Fruit fly (Drosophila melanogaster) whole organism, embryonic: ENCODE measurements around the gene Ugt49B2.

ENCODE experiments used
- Abd-B ChIP-seq: fragments of 200-800 bp; sonication (Bioruptor generic); optimal IDR thresholded peaks from 2 replicates; lab custom pipeline; 2018; ENCODE audit warnings: missing biosample characterization, mild to moderate bottlenecking, missing genetic modification characterization, moderate library complexity
- Awh ChIP-seq: fragments of 200-800 bp; sonication (Bioruptor generic); IDR thresholded peaks from 2 replicates; pipeline ENCODE4, ENCODE4 v1.3.6; 2022; ENCODE audit warnings: missing biosample characterization, missing genetic modification characterization
- CG10321 ChIP-seq: fragments of 200-800 bp; sonication (Bioruptor generic); IDR thresholded peaks from 2 replicates; pipeline ENCODE4 v1.3.6; 2022; ENCODE audit warnings: missing biosample characterization, missing genetic modification characterization
- CG10543 ChIP-seq: fragments of 200-800 bp; sonication (Bioruptor generic); optimal IDR thresholded peaks from 3 replicates; lab custom pipeline; 2017; ENCODE audit warnings: missing biosample characterization, mild to moderate bottlenecking, missing genetic modification characterization, moderate library complexity
- CG11247 ChIP-seq: fragments of 200-800 bp; sonication (Bioruptor generic); IDR thresholded peaks from 2 replicates; pipeline ENCODE4 v1.3.6; 2022; ENCODE audit warnings: missing biosample characterization, missing genetic modification characterization
- CG11456 ChIP-seq: fragments of 200-800 bp; sonication (Bioruptor generic); IDR thresholded peaks from 3 replicates; pipeline ENCODE4 v1.3.6; 2022; ENCODE audit warnings: missing biosample characterization, missing genetic modification characterization
- CG11723 ChIP-seq: fragments of 200-800 bp; sonication (Bioruptor generic); optimal IDR thresholded peaks from 2 replicates; lab custom pipeline; 2017; ENCODE audit warnings: missing biosample characterization, mild to moderate bottlenecking, missing genetic modification characterization
- CG12219 ChIP-seq: fragments of 200-800 bp; sonication (Bioruptor generic); optimal IDR thresholded peaks from 3 replicates; lab custom pipeline; 2018; ENCODE audit warnings: missing biosample characterization, mild to moderate bottlenecking, missing genetic modification characterization
- CG12769 ChIP-seq: fragments of 200-800 bp; sonication (Bioruptor generic); optimal IDR thresholded peaks from 2 replicates; lab custom pipeline; 2019; ENCODE audit warnings: missing biosample characterization, mild to moderate bottlenecking, missing genetic modification characterization, moderate library complexity
- CG13894 ChIP-seq: fragments of 200-800 bp; sonication (Bioruptor generic); optimal IDR thresholded peaks from 3 replicates; lab custom pipeline; 2018; ENCODE audit warnings: missing biosample characterization, mild to moderate bottlenecking, missing genetic modification characterization, moderate library complexity
- CG14014 ChIP-seq: fragments of 200-800 bp; sonication (Bioruptor generic); IDR thresholded peaks from 2 replicates; pipeline ENCODE4 v1.3.6; 2022; ENCODE audit warnings: missing biosample characterization, missing genetic modification characterization
- CG18011 ChIP-seq: fragments of 200-800 bp; sonication (Bioruptor generic); optimal IDR thresholded peaks from 2 replicates; lab custom pipeline; 2017; ENCODE audit warnings: missing biosample characterization, missing genetic modification characterization, mild to moderate bottlenecking, moderate library complexity, missing genotype
- CG18599 ChIP-seq: fragments of 200-800 bp; sonication (Bioruptor generic); optimal IDR thresholded peaks from 3 replicates; lab custom pipeline; 2017; ENCODE audit warnings: missing biosample characterization, missing genetic modification characterization, mild to moderate bottlenecking, moderate library complexity, missing genetic modification reagents
- E2f2 ChIP-seq: fragments of 200-800 bp; sonication (Bioruptor generic); IDR thresholded peaks from 2 replicates; pipeline ENCODE4 v1.3.6; 2022; ENCODE audit warnings: missing biosample characterization, missing genetic modification characterization
- Gsc ChIP-seq: fragments of 200-800 bp; sonication (Bioruptor generic); IDR thresholded peaks from 2 replicates; pipeline ENCODE4 v1.3.6; 2022; ENCODE audit warnings: missing biosample characterization, missing genetic modification characterization
- HLH3B ChIP-seq: fragments of 200-800 bp; sonication (Bioruptor generic); IDR thresholded peaks from 2 replicates; pipeline ENCODE4 v1.3.6; 2022; ENCODE audit warnings: missing biosample characterization, missing genetic modification characterization
- Hr78 ChIP-seq, 2 experiments: fragments of 200-800 bp in 1 of 2; fragments of >200 bp in 1 of 2; sonication (Bioruptor generic) in 1 of 2; optimal IDR thresholded peaks; 2 replicates each; lab custom pipeline; 2017 to 2019; ENCODE audit warnings: missing biosample characterization in 2 of 2, missing genetic modification characterization in 2 of 2, mild to moderate bottlenecking in 1 of 2, moderate library complexity in 1 of 2
- Mad ChIP-seq: fragments of 200-800 bp; sonication (Bioruptor generic); optimal IDR thresholded peaks from 2 replicates; lab custom pipeline; 2016; ENCODE audit warnings: missing biosample characterization, missing genetic modification characterization
- Nf-YB ChIP-seq: fragments of 200-800 bp; sonication (Bioruptor generic); optimal IDR thresholded peaks from 3 replicates; lab custom pipeline; 2019; ENCODE audit warnings: missing biosample characterization, mild to moderate bottlenecking, missing genetic modification characterization, moderate library complexity
- Scr ChIP-seq: fragments of 200-800 bp; sonication (Bioruptor generic); IDR thresholded peaks from 2 replicates; pipeline ENCODE4 v1.3.6; 2022; ENCODE audit warnings: missing biosample characterization, missing genetic modification characterization; ENCODE audit not compliant: partially characterized antibody
- Vsx1 ChIP-seq: fragments of 200-800 bp; sonication (Bioruptor generic); optimal IDR thresholded peaks from 2 replicates; lab custom pipeline; 2017; ENCODE audit warnings: missing biosample characterization, mild to moderate bottlenecking, missing genetic modification characterization, missing genetic modification reagents
- abd-A ChIP-seq: fragments of 200-800 bp; sonication (Bioruptor generic); optimal IDR thresholded peaks from 3 replicates; lab custom pipeline; 2019; ENCODE audit warnings: missing biosample characterization, mild to moderate bottlenecking, missing genetic modification characterization, moderate library complexity
- bsh ChIP-seq, 2 experiments: fragments of 200-800 bp; sonication (Bioruptor generic); optimal IDR thresholded peaks; 2 replicates each; lab custom pipeline; 2017 to 2018; ENCODE audit warnings: mild to moderate bottlenecking in 2 of 2, missing biosample characterization in 2 of 2, missing genetic modification characterization in 2 of 2, moderate library complexity in 1 of 2
- chinmo ChIP-seq: fragments of 200-800 bp; sonication (Bioruptor generic); IDR thresholded peaks from 4 replicates; pipeline ENCODE4 v1.3.6; 2022; ENCODE audit warnings: missing biosample characterization, missing genetic modification characterization; ENCODE audit not compliant: partially characterized antibody
- grn ChIP-seq: fragments of 200-800 bp; sonication (Bioruptor generic); optimal IDR thresholded peaks from 3 replicates; lab custom pipeline; 2017; ENCODE audit warnings: missing biosample characterization, missing genetic modification characterization
- gsb-n ChIP-seq: fragments of 200-800 bp; sonication (Bioruptor generic); optimal IDR thresholded peaks from 3 replicates; lab custom pipeline; 2018; ENCODE audit warnings: missing biosample characterization, mild to moderate bottlenecking, missing genetic modification characterization
- hb ChIP-seq: fragments of 200-800 bp; sonication (Bioruptor generic); IDR thresholded peaks from 3 replicates; pipeline ENCODE4 v1.3.6; 2022; ENCODE audit warnings: missing biosample characterization, missing genetic modification characterization; ENCODE audit not compliant: partially characterized antibody
- inv ChIP-seq: fragments of 200-800 bp; sonication (Bioruptor generic); IDR thresholded peaks from 2 replicates; pipeline ENCODE4 v1.3.6; 2022; ENCODE audit warnings: missing biosample characterization, missing genetic modification characterization; ENCODE audit not compliant: partially characterized antibody
- kni ChIP-seq: fragments of 200-800 bp; sonication (Bioruptor generic); optimal IDR thresholded peaks from 3 replicates; lab custom pipeline; 2017; ENCODE audit warnings: mild to moderate bottlenecking, missing biosample characterization, missing genetic modification reagents, missing genetic modification characterization
- oc ChIP-seq: fragments of 200-800 bp; sonication (Bioruptor generic); optimal IDR thresholded peaks from 2 replicates; lab custom pipeline; 2018; ENCODE audit warnings: missing biosample characterization, mild to moderate bottlenecking, missing genetic modification characterization, moderate library complexity
- pan ChIP-seq, 4 experiments: fragments of >200 bp in 3 of 4; fragments of 200-800 bp in 1 of 4; sonication (Bioruptor generic) in 1 of 4; optimal IDR thresholded peaks in 3 of 4; IDR thresholded peaks in 1 of 4; 2 replicates each; pipeline versions ENCODE4 v1.3.6 to Lab custom; 2017 to 2022; ENCODE audit warnings: missing biosample characterization in 2 of 4, missing genetic modification characterization in 2 of 4, mixed read lengths in 1 of 4
- pho ChIP-seq: fragments of 200-800 bp; sonication (Bioruptor generic); optimal IDR thresholded peaks from 2 replicates; lab custom pipeline; 2016; ENCODE audit warnings: missing biosample characterization, missing genetic modification characterization
- sd ChIP-seq: fragments of 200-800 bp; sonication (Bioruptor generic); optimal IDR thresholded peaks from 3 replicates; lab custom pipeline; 2018; ENCODE audit warnings: missing biosample characterization, mild to moderate bottlenecking, missing genetic modification characterization, moderate library complexity
- vvl ChIP-seq: fragments of 200-800 bp; sonication (Bioruptor generic); IDR thresholded peaks from 2 replicates; pipeline ENCODE4 v1.3.6; 2022; ENCODE audit warnings: missing biosample characterization, missing genetic modification characterization

The Ugt49B2 gene

DNA sequence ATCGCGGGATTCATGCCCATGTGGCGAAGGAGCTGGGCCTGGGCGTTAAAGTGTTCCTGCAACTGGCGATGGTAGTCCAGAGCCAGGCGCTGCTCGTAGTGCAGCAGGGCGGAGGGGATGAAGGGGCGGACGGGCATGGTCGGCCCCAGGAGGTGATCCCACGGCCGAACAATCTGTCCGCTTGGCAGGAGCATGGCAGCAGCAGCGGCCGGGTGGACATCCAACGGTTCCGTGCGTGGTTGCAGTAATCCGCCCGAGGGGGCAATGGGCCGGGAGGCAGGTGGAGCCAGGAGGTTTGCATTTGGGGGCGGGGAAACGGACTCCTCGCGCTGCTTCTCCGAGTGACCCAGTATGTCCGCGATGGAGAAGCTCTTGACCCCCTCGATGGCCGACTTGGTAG is 45.8 kb upstream of the Ugt49B2 start:
- TF ChIP-seq pho (GFP tag; lab: Kevin White, UChicago): no peak
- TF ChIP-seq hb (GFP tag; lab: Robert Waterston, UW): peak; percentile 37; the same call in 1 of the 3 replicates
- TF ChIP-seq Gsc (GFP tag; lab: Robert Waterston, UW): 0 out of 2 replicates have a peak, but pooled peaks have one; percentile 18
- TF ChIP-seq, all 482 proteins: peak for 2

DNA sequence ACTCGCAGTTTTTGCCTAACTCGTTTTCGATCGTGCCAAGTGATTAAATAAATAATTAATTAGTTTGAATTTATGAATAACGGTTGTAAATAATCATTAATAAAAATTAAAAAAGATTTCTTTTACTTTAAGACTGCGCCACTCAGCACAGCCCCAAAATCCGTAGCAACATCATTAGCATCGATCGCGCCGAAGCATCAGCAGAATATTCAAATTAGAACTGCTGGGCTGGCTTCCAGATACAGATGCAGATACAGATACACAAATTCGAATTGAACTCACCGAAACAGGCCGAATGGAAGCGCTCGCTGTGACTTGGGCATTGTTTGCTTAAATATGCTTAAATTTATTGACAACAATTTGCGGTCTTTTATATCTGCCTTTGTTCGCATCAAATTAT is 41.2 kb upstream of the Ugt49B2 start:
- no peak for TF ChIP-seq Abd-B (GFP tag; lab: Kevin White, UChicago)
- TF ChIP-seq Awh (GFP tag; lab: Robert Waterston, UW): peak; percentile 68
- 0 out of 4 replicates have a peak, but pooled peaks have one; percentile 67 for TF ChIP-seq chinmo (GFP tag; lab: Robert Waterston, UW)
- TF ChIP-seq, all 482 proteins: peak for 2

DNA sequence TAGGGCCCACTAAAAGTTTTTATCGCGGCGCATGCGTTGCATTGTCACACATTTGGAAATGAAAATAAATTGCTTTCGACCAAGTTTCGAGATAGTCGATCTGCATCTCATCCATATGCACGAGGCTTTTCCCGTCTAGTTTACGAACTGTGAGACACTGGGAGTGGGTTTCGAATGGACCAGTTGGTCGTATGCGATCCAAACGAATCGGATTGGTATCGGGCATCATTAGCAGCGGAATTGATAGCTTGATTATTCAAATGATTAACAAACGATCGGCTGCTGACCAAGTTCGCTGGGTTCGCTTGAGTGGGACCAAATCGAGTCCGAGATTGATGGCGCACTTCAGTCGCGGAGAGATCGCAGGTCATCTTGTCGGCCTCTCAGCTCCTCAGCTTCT is 40.6 kb upstream of the Ugt49B2 start:
- TF ChIP-seq grn (GFP tag; lab: Kevin White, UChicago) (peak; percentile 76), abd-A (tag; lab: Kevin White, UChicago) (peak; percentile 97), CG18599 (no peak), Nf-YB (GFP tag; lab: Kevin White, UChicago) (peak; percentile 50), inv (no peak), Awh (GFP tag; lab: Robert Waterston, UW) (peak; percentile 97), vvl (GFP tag; lab: Robert Waterston, UW) (peak; percentile 96), gsb-n (tag; lab: Kevin White, UChicago) (peak; percentile 7), CG13894 (tag; lab: Kevin White, UChicago) (no peak), CG11723 (GFP tag; lab: Kevin White, UChicago) (no peak), Scr (GFP tag; lab: Robert Waterston, UW) (no peak), CG12219 (GFP tag; lab: Kevin White, UChicago) (no peak), Hr78 (GFP tag; optimal IDR thresholded peaks at IDR 0.05; lab: Kevin White, UChicago) (peak in 1 of 2 experiments; percentile 64), CG10543 (GFP tag; lab: Kevin White, UChicago) (peak; percentile 15), oc (tag; lab: Kevin White, UChicago) (peak; percentile 77), CG12769 (peak; percentile 56), kni (peak; percentile 50)

DNA sequence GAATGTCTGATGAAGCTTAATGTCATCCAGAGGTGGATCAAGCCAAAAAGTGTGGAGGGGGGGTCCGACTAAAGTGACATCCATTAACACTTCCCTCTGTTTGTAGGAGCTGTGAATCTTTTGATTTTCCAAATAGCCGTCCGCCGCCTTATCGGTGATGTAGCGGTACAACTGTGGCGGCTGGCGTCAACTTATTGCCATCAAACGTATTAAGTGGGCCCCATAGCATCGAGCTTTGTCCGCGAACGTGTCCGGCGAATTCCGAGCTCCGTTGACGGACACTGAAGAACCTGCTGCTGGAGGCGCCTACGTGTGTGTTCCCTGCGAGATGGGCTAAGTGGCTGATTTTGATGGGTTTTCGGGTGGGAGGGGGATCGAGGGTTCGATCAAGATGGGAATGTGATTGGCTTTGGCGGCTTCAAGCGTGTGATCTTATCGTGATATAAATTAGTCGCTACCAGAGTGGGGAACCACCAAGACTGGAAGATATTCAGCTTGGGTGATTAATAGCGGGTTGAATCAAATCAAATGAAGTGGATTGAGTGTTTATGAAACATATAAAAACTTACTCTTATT is 38.1 kb upstream of the Ugt49B2 start:
- TF ChIP-seq CG10321 (GFP tag; lab: Robert Waterston, UW) (no peak), Mad (GFP tag; lab: Kevin White, UChicago) (no peak), CG11247 (GFP tag; lab: Robert Waterston, UW) (no peak), pan (optimal IDR thresholded peaks at IDR 0.05; lab: Kevin White, UChicago) (no peak), pan (GFP tag; optimal IDR thresholded peaks at IDR 0.05 in 1 of 2, IDR thresholded peaks at IDR 0.05 in 1 of 2) (peak in 1 of 2 experiments; percentile 15), bsh (GFP tag; optimal IDR thresholded peaks at IDR 0.05; lab: Kevin White, UChicago) (no peak), Awh (GFP tag; lab: Robert Waterston, UW) (peak; percentile 68), Vsx1 (GFP tag; lab: Kevin White, UChicago) (peak; percentile 18), E2f2 (GFP tag; lab: Robert Waterston, UW) (no peak), CG18011 (GFP tag; lab: Kevin White, UChicago) (peak; percentile 83), abd-A (tag; lab: Kevin White, UChicago) (peak; percentile 92), CG11456 (no peak), sd (tag; lab: Kevin White, UChicago) (peak; percentile 40), HLH3B (no peak), CG14014 (GFP tag; lab: Robert Waterston, UW) (no peak)
